Fruit fly (Drosophila melanogaster): ENCODE results near the gene CG31787.

The CG31787 gene

dm6 chr2L:18319577-18320316 lies 34.2 kb upstream of the CG31787 start, which contains the start of gene Fas3 (continued):
- TF ChIP-seq Lhr (GFP tag; optimal IDR thresholded peaks at IDR 0.05) (no peak), CG18599 (GFP tag; optimal IDR thresholded peaks at IDR 0.05) (peak; percentile 64), ttk (GFP tag; IDR thresholded peaks at IDR 0.05) (no peak), Atf3 (GFP tag; optimal IDR thresholded peaks at IDR 0.05) (no peak), vfl (GFP tag; optimal IDR thresholded peaks at IDR 0.05) (no peak), vvl (GFP tag; IDR thresholded peaks at IDR 0.05) (peak; percentile 72), tap (tag; optimal IDR thresholded peaks at IDR 0.05) (peak; percentile 17), CG15696 (tag; optimal IDR thresholded peaks at IDR 0.05) (no peak), croc (GFP tag; conservative IDR thresholded peaks at IDR 0.05) (no peak), Myb (GFP tag; optimal IDR thresholded peaks at IDR 0.05) (peak; percentile 11), Atf6 (GFP tag; IDR thresholded peaks at IDR 0.05) (no peak; the same call in 1 of the 2 replicates), stwl (tag; optimal IDR thresholded peaks at IDR 0.05) (peak; percentile 36), CG10959 (GFP tag; IDR thresholded peaks at IDR 0.05) (no peak), cg (GFP tag; optimal IDR thresholded peaks at IDR 0.05) (peak; percentile 66), E2f2 (GFP tag; IDR thresholded peaks at IDR 0.05) (0 out of 2 replicates have a peak, but pooled peaks have one; percentile 22), pnt (GFP tag; optimal IDR thresholded peaks at IDR 0.05) (no peak), Oaz (GFP tag; IDR thresholded peaks at IDR 0.05) (no peak), jumu (GFP tag; optimal IDR thresholded peaks at IDR 0.05) (no peak), CG12659 (GFP tag; optimal IDR thresholded peaks at IDR 0.05) (peak; percentile 14), sens (GFP tag) (peak; percentile 92), Pdp1 (GFP tag; optimal IDR thresholded peaks at IDR 0.05) (peak in 1 of 2 experiments; percentile 88), ash1 (GFP tag; optimal IDR thresholded peaks at IDR 0.05) (peak; percentile 25), CG17912 (GFP tag; optimal IDR thresholded peaks at IDR 0.05) (no peak), HLH4C (GFP tag; IDR thresholded peaks at IDR 0.05; ENCODE audit: partially characterized antibody) (no peak; the same call in 2 of the 3 replicates), NC2α (GFP tag; optimal IDR thresholded peaks at IDR 0.05) (no peak), dmrt11E (tag; optimal IDR thresholded peaks at IDR 0.05) (peak; percentile 15)

DNA sequence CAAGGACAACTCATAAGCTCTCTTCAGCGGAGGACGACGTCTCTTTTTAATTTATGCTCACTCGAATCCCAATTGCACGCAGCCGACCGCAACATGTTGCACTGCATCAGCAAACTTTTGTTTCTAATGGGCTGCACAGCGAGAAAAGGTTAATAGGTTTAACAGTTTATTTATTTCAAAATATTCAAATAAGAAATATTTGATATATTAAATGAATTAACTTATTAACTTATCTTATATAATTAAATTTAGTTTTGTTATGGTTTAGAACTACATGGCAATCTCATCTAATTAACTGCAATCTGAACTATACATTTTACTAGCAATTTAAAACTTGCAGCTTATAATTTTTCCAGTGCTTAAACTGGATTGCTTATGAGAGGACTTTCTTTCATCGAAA lies 29.9 kb upstream of the CG31787 start:
- TF ChIP-seq fru (optimal IDR thresholded peaks at IDR 0.05) (no peak), dmrt11E (tag; optimal IDR thresholded peaks at IDR 0.05) (peak; percentile 48), Blimp-1 (GFP tag; optimal IDR thresholded peaks at IDR 0.05) (peak; percentile 5), Dbx (GFP tag; IDR thresholded peaks at IDR 0.05) (no peak), Hand (GFP tag; optimal IDR thresholded peaks at IDR 0.05) (no peak), gem (tag; optimal IDR thresholded peaks at IDR 0.05) (peak; percentile 40), CG12391 (tag; optimal IDR thresholded peaks at IDR 0.05) (peak; percentile 27), CG11695 (GFP tag; IDR thresholded peaks at IDR 0.05) (0 out of 3 replicates have a peak, but pooled peaks have one; percentile 6), CG10979 (tag; optimal IDR thresholded peaks at IDR 0.05) (peak; percentile 38), Sox102F (GFP tag; optimal IDR thresholded peaks at IDR 0.05) (peak; percentile 18), unpg (GFP tag; optimal IDR thresholded peaks at IDR 0.05) (peak; percentile 36), CG11504 (tag; optimal IDR thresholded peaks at IDR 0.05) (peak; percentile 74), CG18262 (tag; optimal IDR thresholded peaks at IDR 0.05) (peak; percentile 33), ems (GFP tag; optimal IDR thresholded peaks at IDR 0.05) (no peak), CG6689 (GFP tag; IDR thresholded peaks at IDR 0.05) (0 out of 2 replicates have a peak, but pooled peaks have one; percentile 18), CG5245 (GFP tag; optimal IDR thresholded peaks at IDR 0.05) (no peak), bsh (GFP tag; optimal IDR thresholded peaks at IDR 0.05) (peak in 1 of 2 experiments; percentile 55), CG17829 (tag; optimal IDR thresholded peaks at IDR 0.05) (peak; percentile 14), CG32772 (GFP tag; IDR thresholded peaks at IDR 0.05) (0 out of 2 replicates have a peak, but pooled peaks have one; percentile 5), CG2712 (tag; optimal IDR thresholded peaks at IDR 0.05) (peak; percentile 48), phol (tag; optimal IDR thresholded peaks at IDR 0.05) (peak; percentile 24), CG9215 (GFP tag; IDR thresholded peaks at IDR 0.05) (no peak)

Data from whole organism, embryonic.